Fruit fly (Drosophila melanogaster): ENCODE results near the gene Neto.
A peak's percentile ranks its signal among the peaks of the same experiment; 100 is the strongest.

Gene Neto

DNA sequence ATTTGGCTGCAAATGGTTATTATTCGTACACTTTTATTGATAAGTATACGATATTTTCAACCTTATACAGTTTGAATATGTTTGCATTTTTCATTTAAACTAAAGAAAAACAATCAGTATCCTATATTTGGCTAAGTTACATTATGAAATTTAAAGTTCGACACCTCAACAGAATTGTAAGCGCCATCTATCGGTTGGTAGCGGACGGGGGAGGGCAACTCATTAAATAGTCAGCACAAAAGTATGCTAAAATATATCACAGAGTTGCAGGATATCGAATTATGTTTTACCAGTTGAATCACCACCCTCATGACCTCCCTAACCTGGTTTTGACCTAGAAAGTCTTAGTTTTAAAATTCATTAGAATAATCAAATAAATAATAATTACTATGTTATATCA, 44.5 kb upstream of the Neto start:
- TF ChIP-seq Abd-B (GFP tag; optimal IDR thresholded peaks at IDR 0.05) = no peak
- TF ChIP-seq Myc (optimal IDR thresholded peaks at IDR 0.05) = peak; percentile 32

DNA sequence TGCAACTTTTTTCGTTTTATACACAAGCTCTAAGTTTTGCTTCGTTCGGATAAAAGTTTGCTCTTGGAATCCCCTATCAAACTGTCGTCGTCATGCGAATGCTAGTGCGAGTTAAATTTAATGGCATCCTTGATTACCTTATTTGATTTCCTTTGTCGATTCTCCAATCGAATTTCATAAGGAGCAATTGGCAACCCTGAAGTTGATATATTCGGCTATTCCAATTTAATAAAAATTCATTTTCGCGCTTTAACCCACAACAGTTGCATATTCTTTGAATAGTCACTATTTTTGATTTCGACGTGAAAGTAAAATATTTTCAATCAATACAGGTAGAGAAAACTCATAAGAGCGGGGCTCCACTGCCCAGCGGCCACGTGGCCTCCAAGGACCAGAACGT, 42.9 kb upstream of the Neto start, which contains the start of gene CG12725:
Gene CG12725, minus strand, starts transcription at position 101 of the 400 bp plus-strand sequence.
- no peak for TF ChIP-seq Hnf4 (GFP tag; optimal IDR thresholded peaks at IDR 0.05)
- TF ChIP-seq Dif (GFP tag; optimal IDR thresholded peaks at IDR 0.05; ENCODE audit: partially characterized antibody) = no peak
- TF ChIP-seq psq (GFP tag; optimal IDR thresholded peaks at IDR 0.05) = no peak
- TF ChIP-seq sage (GFP tag; optimal IDR thresholded peaks at IDR 0.05) = no peak
- TF ChIP-seq rgr (GFP tag; optimal IDR thresholded peaks at IDR 0.05) = no peak

DNA sequence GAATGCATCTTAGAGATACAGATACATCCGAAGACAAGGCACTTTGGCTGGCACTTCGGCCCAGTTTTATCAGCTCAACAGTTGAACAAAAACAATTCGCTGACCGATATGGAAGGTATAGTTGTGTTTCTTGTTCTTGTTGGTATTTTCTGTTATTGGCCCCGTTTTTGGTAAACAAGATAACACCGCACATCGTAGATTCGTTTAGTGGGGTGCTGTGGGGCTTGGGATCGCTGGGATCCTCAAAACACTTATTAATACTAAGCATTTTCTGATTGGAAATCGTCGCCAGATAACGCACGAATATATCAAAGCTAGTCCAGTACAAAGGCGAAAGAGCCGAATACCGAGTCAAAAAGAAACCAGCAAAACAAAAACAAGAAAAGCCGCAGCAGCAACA, 42.1 kb upstream of the Neto start:
- no peak for TF ChIP-seq CG32264 (GFP tag; optimal IDR thresholded peaks at IDR 0.05)
- TF ChIP-seq CrebA (GFP tag; optimal IDR thresholded peaks at IDR 0.05; ENCODE audit: borderline replicate concordance) = peak; percentile 46
- no peak for TF ChIP-seq Dfd (GFP tag; optimal IDR thresholded peaks at IDR 0.05)

DNA sequence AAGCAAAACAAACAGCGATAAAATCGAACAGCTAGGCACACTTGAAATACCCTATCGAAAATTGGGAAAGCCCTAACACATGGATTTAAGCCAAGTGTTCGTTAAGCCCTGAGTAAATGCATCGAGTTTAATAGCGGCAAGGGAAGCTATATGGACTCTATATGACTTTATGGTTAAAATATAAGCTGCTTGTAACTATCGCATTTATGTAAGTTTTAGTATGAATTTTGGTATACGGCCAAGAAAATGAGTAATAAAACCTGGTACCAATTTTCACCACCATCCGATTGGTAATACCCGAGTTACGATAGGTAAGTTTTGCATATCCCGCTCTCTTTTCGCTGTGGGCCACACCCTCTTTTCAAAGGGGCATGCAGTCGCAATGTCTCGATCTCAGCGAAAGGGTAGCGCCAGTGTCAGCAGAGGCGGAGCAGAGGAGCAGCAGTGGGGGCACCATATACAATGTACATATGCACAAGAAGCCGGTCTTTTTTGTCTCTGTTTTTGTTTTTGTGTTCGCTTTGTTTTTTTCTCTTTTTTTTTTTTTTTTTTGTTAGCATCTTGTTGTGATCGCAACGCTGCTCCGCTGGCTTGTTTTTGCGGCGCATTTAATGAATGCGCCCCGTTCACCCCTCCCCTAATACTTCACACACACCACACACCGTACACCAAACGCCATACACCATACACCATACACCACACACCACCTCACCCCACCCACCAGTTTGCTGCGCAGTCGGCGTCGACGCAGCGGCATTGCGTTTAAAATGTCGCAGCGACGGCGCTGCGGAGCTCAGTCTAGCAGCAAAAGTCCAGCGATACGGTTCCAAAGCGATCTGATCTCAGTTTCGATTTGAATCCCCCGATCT, 41.5 kb upstream of the Neto start, which contains the start of gene GstT4:
Gene GstT4, plus strand, starts transcription at position 788 of the 869 bp plus-strand sequence.
- TF ChIP-seq fru (GFP tag; optimal IDR thresholded peaks at IDR 0.05) (peak; percentile 85), sv (GFP tag; optimal IDR thresholded peaks at IDR 0.05) (peak; percentile 42), foxo (GFP tag; optimal IDR thresholded peaks at IDR 0.05) (peak; percentile 12 to 80), CrebA (GFP tag; optimal IDR thresholded peaks at IDR 0.05; ENCODE audit: borderline replicate concordance) (no peak), Dif (GFP tag; optimal IDR thresholded peaks at IDR 0.05; ENCODE audit: partially characterized antibody) (no peak), ey (GFP tag; optimal IDR thresholded peaks at IDR 0.05) (peak; percentile 57), psq (GFP tag; optimal IDR thresholded peaks at IDR 0.05) (peak; percentile 97), N (GFP tag; optimal IDR thresholded peaks at IDR 0.05) (no peak), dmrt93B (GFP tag; optimal IDR thresholded peaks at IDR 0.05) (peak; percentile 33), Myc (optimal IDR thresholded peaks at IDR 0.05) (no peak), GATAd (GFP tag; optimal IDR thresholded peaks at IDR 0.05) (no peak), CG32264 (GFP tag; optimal IDR thresholded peaks at IDR 0.05) (no peak), Hr78 (GFP tag; optimal IDR thresholded peaks at IDR 0.05) (no peak), Jra (GFP tag; optimal IDR thresholded peaks at IDR 0.05) (peak; percentile 67), CG9705 (GFP tag; optimal IDR thresholded peaks at IDR 0.05) (no peak), brk (GFP tag; optimal IDR thresholded peaks at IDR 0.05) (peak; percentile 76), Dfd (GFP tag; optimal IDR thresholded peaks at IDR 0.05) (no peak), rgr (GFP tag; optimal IDR thresholded peaks at IDR 0.05) (peak; percentile 76), pan (optimal IDR thresholded peaks at IDR 0.05) (no peak), br (GFP tag; optimal IDR thresholded peaks at IDR 0.05) (peak; percentile 87), HLH106 (tag; optimal IDR thresholded peaks at IDR 0.05) (no peak), woc (GFP tag; optimal IDR thresholded peaks at IDR 0.05) (peak; percentile 95), Abd-B (GFP tag; optimal IDR thresholded peaks at IDR 0.05) (no peak), Hnf4 (GFP tag; optimal IDR thresholded peaks at IDR 0.05) (peak; percentile 90), Mio (GFP tag; optimal IDR thresholded peaks at IDR 0.05) (peak; percentile 54), jim (GFP tag; optimal IDR thresholded peaks at IDR 0.05) (peak; percentile 98), dl (GFP tag; optimal IDR thresholded peaks at IDR 0.05; ENCODE audit: insufficient read depth in 1 of 2, partially characterized antibody in 2 of 2) (no peak), lola (GFP tag; optimal IDR thresholded peaks at IDR 0.05) (no peak), Rel (GFP tag; optimal IDR thresholded peaks at IDR 0.05) (peak; percentile 97), Rel (tag; optimal IDR thresholded peaks at IDR 0.05) (peak; percentile 88), Sp1 (GFP tag; optimal IDR thresholded peaks at IDR 0.05) (peak; percentile 87), dsf (GFP tag; optimal IDR thresholded peaks at IDR 0.05; ENCODE audit: borderline replicate concordance) (no peak), sage (GFP tag; optimal IDR thresholded peaks at IDR 0.05) (peak; percentile 85), Hr83 (GFP tag; optimal IDR thresholded peaks at IDR 0.05; ENCODE audit: poor library complexity, severe bottlenecking) (peak; percentile 39), usp (GFP tag; optimal IDR thresholded peaks at IDR 0.05) (no peak), h (GFP tag; optimal IDR thresholded peaks at IDR 0.05) (peak; percentile 86), Vsx2 (GFP tag; optimal IDR thresholded peaks at IDR 0.05; ENCODE audit: partially characterized antibody) (no peak), OdsH (GFP tag; optimal IDR thresholded peaks at IDR 0.05) (peak; percentile 80), tai (GFP tag; optimal IDR thresholded peaks at IDR 0.05) (no peak)
